Worm (Caenorhabditis elegans) whole organism, L1 larva: Measurements from ENCODE around the gene F42A10.5.

Experiments used
- C04F5.9 ChIP-seq: sonication (generic microtip); optimal IDR thresholded peaks from 2 replicates; lab custom pipeline; 2016; ENCODE audit warnings: missing genetic modification characterization, missing compliant biosample characterization
- ama-1 ChIP-seq: fragments of 150-350 bp; optimal IDR thresholded peaks from 2 replicates; lab custom pipeline; 2014
- egl-27 ChIP-seq, 2 experiments: fragments of 150-350 bp in 1 of 2; sonication (generic microtip); optimal IDR thresholded peaks; 3 replicates each; lab custom pipeline; 2017 to 2018; ENCODE audit warnings: missing biosample characterization in 2 of 2, missing genetic modification characterization in 2 of 2, missing genetic modification reagents in 2 of 2
- fkh-4 ChIP-seq: sonication (generic microtip); optimal IDR thresholded peaks from 2 replicates; lab custom pipeline; 2016; ENCODE audit warnings: missing compliant biosample characterization, missing genetic modification characterization, borderline replicate concordance
- lin-13 ChIP-seq: fragments of 150-350 bp; optimal IDR thresholded peaks from 2 replicates; lab custom pipeline; 2014; ENCODE audit warnings: missing biosample characterization, missing genetic modification reagents, missing genetic modification characterization
- lin-15B ChIP-seq: fragments of 150-350 bp; sonication (generic microtip); optimal IDR thresholded peaks from 3 replicates; lab custom pipeline; 2014; ENCODE audit warnings: missing biosample characterization, missing genetic modification characterization
- lsy-2 ChIP-seq, 2 experiments: fragments of 150-350 bp; optimal IDR thresholded peaks; 2 replicates each; lab custom pipeline; 2014; ENCODE audit warnings: missing biosample characterization in 2 of 2, missing genetic modification characterization in 2 of 2
- sup-37 ChIP-seq: fragments of 200-800 bp; sonication (Bioruptor generic); optimal IDR thresholded peaks from 2 replicates; lab custom pipeline; 2018; ENCODE audit warnings: mild to moderate bottlenecking, missing genetic modification characterization, missing compliant biosample characterization
- swsn-7 ChIP-seq: sonication (generic microtip); optimal IDR thresholded peaks from 2 replicates; lab custom pipeline; 2016; ENCODE audit warnings: missing genetic modification characterization, missing compliant biosample characterization
- tbx-2 ChIP-seq: sonication (generic microtip); optimal IDR thresholded peaks from 2 replicates; lab custom pipeline; 2016; ENCODE audit warnings: missing genetic modification characterization, missing compliant biosample characterization
- zag-1 ChIP-seq: fragments of 150-350 bp; optimal IDR thresholded peaks from 2 replicates; lab custom pipeline; 2014; ENCODE audit warnings: missing biosample characterization, missing genetic modification characterization

ce11 chrIII:6154586-6154985 is 18.7 kb downstream of the F42A10.5 start:
- TF ChIP-seq ama-1 (lab: Kevin White, UChicago): no peak
- no peak for TF ChIP-seq egl-27 (tag; optimal IDR thresholded peaks at IDR 0.05; lab: Kevin White, UChicago)
- no peak for TF ChIP-seq C04F5.9 (tag; lab: Kevin White, UChicago)
- TF ChIP-seq tbx-2: no peak
- TF ChIP-seq sup-37 (GFP tag; lab: Kevin White, UChicago): no peak
- TF ChIP-seq zag-1: no peak
- no peak for TF ChIP-seq lin-15B (tag; lab: Kevin White, UChicago)
- no peak for TF ChIP-seq lsy-2 (tag; optimal IDR thresholded peaks at IDR 0.05; lab: Kevin White, UChicago)
- TF ChIP-seq fkh-4: no peak
- no peak for TF ChIP-seq swsn-7 (tag; lab: Kevin White, UChicago)
- no peak for TF ChIP-seq lin-13 (GFP tag; lab: Kevin White, UChicago)
